Fruit fly (Drosophila melanogaster): ENCODE measurements around the gene CG8997.

The CG8997 gene

DNA sequence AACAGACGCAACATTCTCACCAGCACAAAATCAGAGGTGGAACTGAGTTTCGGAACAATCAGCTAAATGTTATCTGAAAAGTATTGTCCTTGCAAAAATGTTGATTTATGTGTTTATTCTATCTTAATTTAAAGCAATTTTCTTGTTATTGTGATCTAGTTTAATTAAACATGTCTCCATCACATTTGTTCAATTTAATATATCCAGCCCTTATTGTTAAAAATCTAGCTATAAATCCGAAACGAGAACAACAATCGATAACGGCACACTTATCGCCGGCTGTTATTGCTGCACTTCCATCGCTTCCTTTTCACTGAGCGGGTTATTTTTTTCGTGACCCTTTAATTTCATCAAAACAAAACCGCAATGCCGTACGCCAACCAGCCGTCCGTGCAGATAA, 12.1 kb downstream of the CG8997 start, which contains the start of the genes GatC, PolG2 and Polr2C (continued):
- peak; percentile 82 for TF ChIP-seq MBD-R2 (GFP tag; IDR thresholded peaks at IDR 0.05)
- TF ChIP-seq CG11456 (GFP tag; IDR thresholded peaks at IDR 0.05) = 0 out of 3 replicates have a peak, but pooled peaks have one; percentile 47
- no peak for TF ChIP-seq tup (GFP tag; optimal IDR thresholded peaks at IDR 0.05)
- TF ChIP-seq ash1 (GFP tag; optimal IDR thresholded peaks at IDR 0.05) = no peak
- no peak for TF ChIP-seq CG18764 (GFP tag; optimal IDR thresholded peaks at IDR 0.05)
- TF ChIP-seq CG8765 (GFP tag; IDR thresholded peaks at IDR 0.05) = no peak
- TF ChIP-seq CG34422 (GFP tag; IDR thresholded peaks at IDR 0.05) = peak; percentile 62; the same call in 1 of the 3 replicates
- peak; percentile 58 for TF ChIP-seq Bteb2 (GFP tag; optimal IDR thresholded peaks at IDR 0.05)
- TF ChIP-seq amos (GFP tag; IDR thresholded peaks at IDR 0.05; ENCODE audit: partially characterized antibody) = peak; percentile 79; the same call in 1 of the 2 replicates
- TF ChIP-seq odd (GFP tag; optimal IDR thresholded peaks at IDR 0.05) = no peak
- no peak for TF ChIP-seq CG8478 (optimal IDR thresholded peaks at IDR 0.05)
- TF ChIP-seq CG18262 (tag; optimal IDR thresholded peaks at IDR 0.05) = no peak
- peak; percentile 35 for TF ChIP-seq Atf3 (GFP tag; optimal IDR thresholded peaks at IDR 0.05)
- TF ChIP-seq Sox100B (GFP tag; optimal IDR thresholded peaks at IDR 0.05) = no peak
- no peak for TF ChIP-seq Dfd (GFP tag; optimal IDR thresholded peaks at IDR 0.05)
- TF ChIP-seq Meics (GFP tag; optimal IDR thresholded peaks at IDR 0.05) = no peak
- no peak for TF ChIP-seq CG31365 (tag; optimal IDR thresholded peaks at IDR 0.05)
- peak; percentile 30; the same call in 1 of the 2 replicates for TF ChIP-seq seq (GFP tag; IDR thresholded peaks at IDR 0.05)
- peak; percentile 97 for TF ChIP-seq CG18011 (GFP tag; optimal IDR thresholded peaks at IDR 0.05)
- no peak; the same call in 1 of the 2 replicates for TF ChIP-seq HLH3B (GFP tag; IDR thresholded peaks at IDR 0.05)
- TF ChIP-seq CG7357 (GFP tag; IDR thresholded peaks at IDR 0.05) = peak; percentile 82
- TF ChIP-seq lbe (GFP tag; optimal IDR thresholded peaks at IDR 0.05) = no peak
- no peak for TF ChIP-seq Aef1 (GFP tag; IDR thresholded peaks at IDR 0.05)
- no peak for TF ChIP-seq chm (GFP tag; IDR thresholded peaks at IDR 0.05)
- TF ChIP-seq peb (GFP tag; IDR thresholded peaks at IDR 0.05) = no peak
- peak; percentile 84 for TF ChIP-seq chinmo (GFP tag; IDR thresholded peaks at IDR 0.05; ENCODE audit: partially characterized antibody)
- TF ChIP-seq CG2199 (GFP tag; IDR thresholded peaks at IDR 0.05) = no peak
- TF ChIP-seq B-H2 (GFP tag; optimal IDR thresholded peaks at IDR 0.05) = peak; percentile 22
- TF ChIP-seq CG17912 (GFP tag; optimal IDR thresholded peaks at IDR 0.05) = no peak
- peak; percentile 70 for TF ChIP-seq nmo (GFP tag; optimal IDR thresholded peaks at IDR 0.05)
- no peak for TF ChIP-seq CG14050 (GFP tag; IDR thresholded peaks at IDR 0.05)
- TF ChIP-seq CG8388 (GFP tag; optimal IDR thresholded peaks at IDR 0.05) = peak; percentile 50
- no peak for TF ChIP-seq salm (tag; optimal IDR thresholded peaks at IDR 0.05)
- TF ChIP-seq vvl (GFP tag; IDR thresholded peaks at IDR 0.05) = peak; percentile 70
- TF ChIP-seq MESR4 (GFP tag; optimal IDR thresholded peaks at IDR 0.05) = peak; percentile 22
- peak; percentile 60 for TF ChIP-seq CG3838 (GFP tag; optimal IDR thresholded peaks at IDR 0.05)
- TF ChIP-seq CG12219 (GFP tag; optimal IDR thresholded peaks at IDR 0.05) = no peak
- TF ChIP-seq Ada2b (GFP tag; IDR thresholded peaks at IDR 0.05) = peak; percentile 48; the same call in 1 of the 2 replicates
- no peak for TF ChIP-seq CG1024 (GFP tag; IDR thresholded peaks at IDR 0.05)
- TF ChIP-seq ken (GFP tag; IDR thresholded peaks at IDR 0.05) = peak; percentile 47; the same call in 1 of the 3 replicates
- TF ChIP-seq CG10979 (tag; optimal IDR thresholded peaks at IDR 0.05) = no peak
- no peak for TF ChIP-seq D (optimal IDR thresholded peaks at IDR 0.05)
- no peak for TF ChIP-seq D (GFP tag; optimal IDR thresholded peaks at IDR 0.05)
- no peak for TF ChIP-seq corto (GFP tag; optimal IDR thresholded peaks at IDR 0.05)
- TF ChIP-seq CG9876 (GFP tag; optimal IDR thresholded peaks at IDR 0.05) = no peak
- TF ChIP-seq sob (GFP tag; IDR thresholded peaks at IDR 0.05) = peak; percentile 72
- TF ChIP-seq shn (GFP tag; optimal IDR thresholded peaks at IDR 0.05) = no peak
- no peak for TF ChIP-seq tll (GFP tag; optimal IDR thresholded peaks at IDR 0.05)
- TF ChIP-seq rib (GFP tag; IDR thresholded peaks at IDR 0.05) = no peak
- TF ChIP-seq CG9932 (GFP tag; IDR thresholded peaks at IDR 0.05) = peak; percentile 78
- peak; percentile 58 for TF ChIP-seq chn (GFP tag; optimal IDR thresholded peaks at IDR 0.05)
- TF ChIP-seq caup (GFP tag; optimal IDR thresholded peaks at IDR 0.05; ENCODE audit: severe bottlenecking) = no peak
